Fruit fly (Drosophila melanogaster) Kc167 (cell line): ENCODE data around the gene CG34337.

ENCODE experiments used
- psq ChIP-seq: fragments of >200 bp; optimal IDR thresholded peaks from 2 replicates; lab custom pipeline; 2017; ENCODE audit warnings: missing external identifiers
- ttk ChIP-seq: sonication (Bioruptor generic); optimal IDR thresholded peaks from 2 replicates; lab custom pipeline; 2017; ENCODE audit warnings: missing external identifiers

DNA sequence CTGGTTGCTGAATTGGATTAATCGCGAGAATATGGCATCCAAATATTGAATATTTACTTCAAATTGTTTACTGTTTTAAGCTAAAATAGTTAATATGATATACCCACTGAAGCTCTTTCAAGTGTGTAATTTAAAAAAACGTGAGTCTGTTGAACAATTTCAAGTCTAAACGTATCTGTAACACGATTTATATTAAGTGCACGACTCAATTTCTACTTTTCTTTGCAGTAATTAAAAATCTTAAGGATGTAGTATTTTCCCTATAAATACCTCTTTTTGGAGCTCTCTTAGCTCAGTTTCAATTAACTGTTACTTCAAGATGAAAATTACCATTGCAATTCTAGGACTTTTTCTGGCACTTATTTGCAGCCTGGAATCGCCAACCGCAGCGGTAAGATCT, 4.7 kb upstream of the CG34337 start, which contains the start of gene CG42704:
- TF ChIP-seq ttk: no peak
- TF ChIP-seq psq (lab: Kevin White, UChicago): no peak
